Worm (Caenorhabditis elegans) whole organism, young adult: ENCODE data around the gene C09E7.10.

Experiments used
- D2030.7 ChIP-seq: fragments of 200-800 bp; sonication (Bioruptor generic); IDR thresholded peaks from 2 replicates; pipeline ENCODE4 v1.3.6; 2022; ENCODE audit warnings: missing genetic modification reagents, missing genetic modification characterization, missing compliant biosample characterization
- cebp-2 ChIP-seq: fragments of 200-800 bp; sonication (Bioruptor generic); IDR thresholded peaks from 2 replicates; pipeline ENCODE4 v1.3.6; 2022; ENCODE audit warnings: missing genetic modification characterization, missing compliant biosample characterization
- tbx-9 ChIP-seq: sonication (generic microtip); optimal IDR thresholded peaks from 2 replicates; lab custom pipeline; 2016; ENCODE audit warnings: borderline replicate concordance, missing genetic modification characterization, inconsistent platforms, missing compliant biosample characterization

DNA sequence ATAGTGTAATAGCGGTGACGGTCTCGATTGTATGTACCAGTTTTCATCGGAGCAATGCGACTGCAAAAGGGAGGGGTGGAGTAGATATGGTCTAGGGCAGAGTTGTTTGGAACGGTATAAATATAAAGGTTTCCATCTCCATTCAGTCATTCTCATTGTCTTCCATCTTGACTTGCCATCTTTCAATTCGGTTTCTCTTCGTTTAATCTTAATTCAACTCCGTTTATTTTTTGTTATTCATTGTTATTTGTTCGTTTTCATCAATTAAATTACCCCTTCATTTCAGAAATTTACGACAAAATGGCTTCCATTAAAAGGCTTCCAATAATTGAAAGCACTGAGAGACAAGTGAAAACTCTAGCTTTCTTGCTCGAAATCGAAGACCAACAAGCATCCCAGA, 11.2 kb upstream of the C09E7.10 start, which contains the start of gene C09E7.11:
- TF ChIP-seq D2030.7 (GFP tag; lab: Robert Waterston, UW) (no peak), tbx-9 (no peak), cebp-2 (GFP tag; lab: Robert Waterston, UW) (no peak)
